Worm (Caenorhabditis elegans): ENCODE data around the gene pitr-3.

DNA sequence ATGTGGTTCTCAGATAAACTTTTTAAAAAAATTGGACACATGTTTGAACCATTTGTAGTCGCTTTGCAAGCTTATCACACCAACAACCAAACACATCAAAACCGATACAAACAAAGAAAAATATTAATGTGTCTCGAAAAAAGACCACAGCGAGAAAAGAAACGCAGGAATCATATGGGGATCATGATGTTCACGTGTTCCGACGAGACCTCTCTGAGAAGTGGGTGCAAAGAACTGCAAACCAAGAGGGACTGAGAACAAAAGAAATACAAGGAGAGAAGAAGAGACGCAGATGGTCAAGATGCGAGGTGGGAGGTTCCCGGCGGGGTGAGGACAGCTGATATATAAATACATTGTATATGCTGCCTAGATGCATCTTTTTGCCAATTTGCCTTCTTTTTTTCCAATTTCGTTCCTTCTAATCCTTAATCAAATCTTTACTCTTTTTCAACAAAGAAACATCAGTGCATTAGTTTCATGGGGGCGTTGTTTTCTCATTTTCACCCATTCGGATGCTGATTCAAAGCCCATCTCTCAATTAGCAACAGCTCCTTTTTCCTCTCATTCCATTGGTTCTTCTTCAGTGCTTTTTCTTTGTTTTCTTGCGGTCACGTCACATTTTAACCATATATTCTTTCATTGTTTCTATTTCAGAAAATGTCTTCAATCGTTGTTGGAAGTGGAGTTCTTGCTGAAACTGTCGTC is 45.4 kb downstream of the pitr-3 start, which contains the start of gene F21C10.10:
- peak; percentile 84 for TF ChIP-seq lin-39 (tag; optimal IDR thresholded peaks at IDR 0.05)
- peak; percentile 96 for TF ChIP-seq pha-4 (tag; optimal IDR thresholded peaks at IDR 0.05)
- no peak for TF ChIP-seq zag-1 (tag; optimal IDR thresholded peaks at IDR 0.05)
- peak; percentile 98 for TF ChIP-seq nhr-43 (tag; optimal IDR thresholded peaks at IDR 0.05; ENCODE audit: poor library complexity, severe bottlenecking)
- TF ChIP-seq snpc-4 (tag; optimal IDR thresholded peaks at IDR 0.05), result peak; percentile 55
- peak; percentile 15 for TF ChIP-seq fos-1 (tag; optimal IDR thresholded peaks at IDR 0.05)
- peak in 2 of 3 experiments; percentile 43 to 81 for TF ChIP-seq elt-3 (tag; optimal IDR thresholded peaks at IDR 0.05)
- TF ChIP-seq ceh-82 (tag; optimal IDR thresholded peaks at IDR 0.05), result no peak
- no peak for TF ChIP-seq fkh-2 (tag; optimal IDR thresholded peaks at IDR 0.05)
- TF ChIP-seq nhr-76 (tag; optimal IDR thresholded peaks at IDR 0.05), result peak; percentile 92
- no peak for TF ChIP-seq ceh-9 (tag; optimal IDR thresholded peaks at IDR 0.05)
- TF ChIP-seq unc-62 (GFP tag; optimal IDR thresholded peaks at IDR 0.05), result peak; percentile 47
